Fruit fly (Drosophila melanogaster) whole organism, embryonic: ENCODE results near the gene CG11560.

Experiments
- Aef1 ChIP-seq: fragments of 200-800 bp; sonication (Bioruptor generic); IDR thresholded peaks from 3 replicates; pipeline ENCODE4 v1.3.6; 2022; ENCODE audit warnings: missing biosample characterization, missing genetic modification characterization
- CG10209 ChIP-seq: fragments of 200-800 bp; sonication (Bioruptor generic); optimal IDR thresholded peaks from 3 replicates; lab custom pipeline; 2017; ENCODE audit warnings: missing biosample characterization, mild to moderate bottlenecking, missing genetic modification characterization, missing genetic modification reagents
- CG10565 ChIP-seq: fragments of 200-800 bp; sonication (Bioruptor generic); optimal IDR thresholded peaks from 3 replicates; lab custom pipeline; 2016; ENCODE audit warnings: missing biosample characterization, mild to moderate bottlenecking, missing genetic modification characterization
- CG11085 ChIP-seq: fragments of 200-800 bp; sonication (Bioruptor generic); IDR thresholded peaks from 2 replicates; pipeline ENCODE4 v1.3.6; 2022; ENCODE audit warnings: missing biosample characterization, missing genetic modification characterization
- CG11247 ChIP-seq: fragments of 200-800 bp; sonication (Bioruptor generic); IDR thresholded peaks from 2 replicates; pipeline ENCODE4 v1.3.6; 2022; ENCODE audit warnings: missing biosample characterization, missing genetic modification characterization
- CG11456 ChIP-seq: fragments of 200-800 bp; sonication (Bioruptor generic); IDR thresholded peaks from 3 replicates; pipeline ENCODE4 v1.3.6; 2022; ENCODE audit warnings: missing biosample characterization, missing genetic modification characterization
- CG11696 ChIP-seq: fragments of 200-800 bp; sonication (Bioruptor generic); IDR thresholded peaks from 2 replicates; pipeline ENCODE4 v1.3.6; 2022; ENCODE audit warnings: missing biosample characterization, missing genetic modification characterization
- CG12769 ChIP-seq: fragments of 200-800 bp; sonication (Bioruptor generic); optimal IDR thresholded peaks from 2 replicates; lab custom pipeline; 2019; ENCODE audit warnings: missing biosample characterization, mild to moderate bottlenecking, missing genetic modification characterization, moderate library complexity
- CG13624 ChIP-seq: fragments of 200-800 bp; sonication (Bioruptor generic); optimal IDR thresholded peaks from 2 replicates; lab custom pipeline; 2016; ENCODE audit warnings: missing biosample characterization, missing genetic modification characterization
- CG14050 ChIP-seq: fragments of 200-800 bp; sonication (Bioruptor generic); IDR thresholded peaks from 3 replicates; pipeline ENCODE4 v1.3.6; 2022; ENCODE audit warnings: missing biosample characterization, missing genetic modification characterization
- CG17829 ChIP-seq: fragments of 200-800 bp; optimal IDR thresholded peaks from 2 replicates; lab custom pipeline; 2019; ENCODE audit warnings: missing biosample characterization, mild to moderate bottlenecking, missing genetic modification characterization, moderate library complexity
- CG2120 ChIP-seq: fragments of 200-800 bp; sonication (Bioruptor generic); optimal IDR thresholded peaks from 3 replicates; lab custom pipeline; 2016; ENCODE audit warnings: missing biosample characterization, missing genetic modification characterization
- CG2678 ChIP-seq: fragments of 200-800 bp; sonication (Bioruptor generic); optimal IDR thresholded peaks from 3 replicates; lab custom pipeline; 2019; ENCODE audit warnings: missing biosample characterization, mild to moderate bottlenecking, missing genetic modification characterization, moderate library complexity
- CG30020 ChIP-seq: fragments of 200-800 bp; optimal IDR thresholded peaks from 2 replicates; lab custom pipeline; 2019; ENCODE audit warnings: missing biosample characterization, mild to moderate bottlenecking, missing genetic modification characterization, moderate library complexity
- CG3163 ChIP-seq: fragments of 200-800 bp; sonication (Bioruptor generic); optimal IDR thresholded peaks from 3 replicates; lab custom pipeline; 2016; ENCODE audit warnings: missing biosample characterization, missing genetic modification characterization
- CG3407 ChIP-seq: fragments of 200-800 bp; sonication (Bioruptor generic); optimal IDR thresholded peaks from 2 replicates; lab custom pipeline; 2018; ENCODE audit warnings: missing biosample characterization, mild to moderate bottlenecking, missing genetic modification characterization
- CG7271 ChIP-seq: fragments of 200-800 bp; sonication (Bioruptor generic); optimal IDR thresholded peaks from 2 replicates; lab custom pipeline; 2018; ENCODE audit warnings: missing biosample characterization, mild to moderate bottlenecking, missing genetic modification characterization, moderate library complexity
- CG7357 ChIP-seq: fragments of 200-800 bp; sonication (Bioruptor generic); IDR thresholded peaks from 3 replicates; pipeline ENCODE4 v1.3.6; 2022; ENCODE audit warnings: missing biosample characterization, missing genetic modification characterization
- CG7745 ChIP-seq: fragments of 200-800 bp; sonication (Bioruptor generic); optimal IDR thresholded peaks from 2 replicates; lab custom pipeline; 2018; ENCODE audit warnings: missing biosample characterization, mild to moderate bottlenecking, missing genetic modification characterization, moderate library complexity
- Camta ChIP-seq: fragments of 200-800 bp; sonication (Bioruptor generic); optimal IDR thresholded peaks from 2 replicates; lab custom pipeline; 2016; ENCODE audit warnings: missing biosample characterization, missing genetic modification characterization
- D19B ChIP-seq: fragments of 200-800 bp; sonication (Bioruptor generic); optimal IDR thresholded peaks from 2 replicates; lab custom pipeline; 2017; ENCODE audit warnings: missing biosample characterization, mild to moderate bottlenecking, missing genetic modification characterization
- Dip3 ChIP-seq: fragments of 200-800 bp; sonication (Bioruptor generic); optimal IDR thresholded peaks from 3 replicates; lab custom pipeline; 2016; ENCODE audit warnings: missing biosample characterization, missing genetic modification characterization
- Doc3 ChIP-seq: fragments of 200-800 bp; sonication (Bioruptor generic); IDR thresholded peaks from 3 replicates; pipeline ENCODE4 v1.3.6; 2022; ENCODE audit warnings: missing biosample characterization, missing genetic modification characterization; ENCODE audit not compliant: partially characterized antibody
- Fer2 ChIP-seq: fragments of 200-800 bp; sonication (Bioruptor generic); optimal IDR thresholded peaks from 2 replicates; lab custom pipeline; 2018; ENCODE audit warnings: missing biosample characterization, mild to moderate bottlenecking, missing genetic modification characterization, moderate library complexity
- HmgD ChIP-seq: fragments of 200-800 bp; sonication (Bioruptor generic); optimal IDR thresholded peaks from 3 replicates; lab custom pipeline; 2016; ENCODE audit warnings: missing biosample characterization, missing genetic modification characterization
- Hr51 ChIP-seq, 2 experiments: fragments of 200-800 bp; sonication (Bioruptor generic); optimal IDR thresholded peaks; 2 replicates in 1 of 2; 3 replicates in 1 of 2; lab custom pipeline; 2016 to 2018; ENCODE audit warnings: missing biosample characterization in 2 of 2, missing genetic modification characterization in 2 of 2, mild to moderate bottlenecking in 1 of 2, moderate library complexity in 1 of 2
- Hsf ChIP-seq: fragments of 200-800 bp; sonication (Bioruptor generic); optimal IDR thresholded peaks from 3 replicates; lab custom pipeline; 2016; ENCODE audit warnings: missing biosample characterization, missing genetic modification characterization
- Jarid2 ChIP-seq: fragments of 200-800 bp; sonication (Bioruptor generic); optimal IDR thresholded peaks from 3 replicates; lab custom pipeline; 2017; ENCODE audit warnings: mild to moderate bottlenecking, missing biosample characterization, missing genetic modification reagents, missing genetic modification characterization
- Mad ChIP-seq: fragments of 200-800 bp; sonication (Bioruptor generic); optimal IDR thresholded peaks from 2 replicates; lab custom pipeline; 2016; ENCODE audit warnings: missing biosample characterization, missing genetic modification characterization
- Myb ChIP-seq: fragments of 200-800 bp; sonication (Bioruptor generic); optimal IDR thresholded peaks from 2 replicates; lab custom pipeline; 2016; ENCODE audit warnings: missing biosample characterization, missing genetic modification characterization
- Poxn ChIP-seq: fragments of 200-800 bp; sonication (Bioruptor generic); IDR thresholded peaks from 2 replicates; pipeline ENCODE4 v1.3.6; 2022; ENCODE audit warnings: missing biosample characterization, missing genetic modification characterization
- Spps ChIP-seq: fragments of 200-800 bp; sonication (Bioruptor generic); optimal IDR thresholded peaks from 2 replicates; lab custom pipeline; 2018; ENCODE audit warnings: missing biosample characterization, mild to moderate bottlenecking, missing genetic modification characterization
- cas ChIP-seq: fragments of 200-800 bp; sonication (Bioruptor generic); IDR thresholded peaks from 2 replicates; pipeline ENCODE4 v1.3.6; 2022; ENCODE audit warnings: missing biosample characterization, missing genetic modification characterization
- crc ChIP-seq: fragments of 200-800 bp; sonication (Bioruptor generic); optimal IDR thresholded peaks from 2 replicates; lab custom pipeline; 2016; ENCODE audit warnings: missing biosample characterization, missing genetic modification characterization
- crol ChIP-seq: fragments of 200-800 bp; sonication (Bioruptor generic); IDR thresholded peaks from 2 replicates; pipeline ENCODE4 v1.3.6; 2022; ENCODE audit warnings: missing biosample characterization, missing genetic modification characterization
- fd96Cb ChIP-seq: fragments of 200-800 bp; sonication (Bioruptor generic); optimal IDR thresholded peaks from 2 replicates; lab custom pipeline; 2018; ENCODE audit warnings: missing biosample characterization, mild to moderate bottlenecking, missing genetic modification characterization, moderate library complexity
- fru ChIP-seq: fragments of >200 bp; optimal IDR thresholded peaks from 2 replicates; lab custom pipeline; 2017
- fu2 ChIP-seq: fragments of 200-800 bp; sonication (Bioruptor generic); optimal IDR thresholded peaks from 2 replicates; lab custom pipeline; 2016; ENCODE audit warnings: missing biosample characterization, missing genetic modification characterization
- grn ChIP-seq: fragments of 200-800 bp; sonication (Bioruptor generic); optimal IDR thresholded peaks from 3 replicates; lab custom pipeline; 2017; ENCODE audit warnings: missing biosample characterization, missing genetic modification characterization
- mirr ChIP-seq: fragments of 200-800 bp; sonication (Bioruptor generic); optimal IDR thresholded peaks from 3 replicates; lab custom pipeline; 2018; ENCODE audit warnings: missing biosample characterization, mild to moderate bottlenecking, missing genetic modification characterization
- nau ChIP-seq: fragments of 200-800 bp; sonication (Bioruptor generic); optimal IDR thresholded peaks from 3 replicates; lab custom pipeline; 2017; ENCODE audit warnings: missing biosample characterization, mild to moderate bottlenecking, missing genetic modification characterization, missing genetic modification reagents
- nerfin-2 ChIP-seq: fragments of 200-800 bp; sonication (Bioruptor generic); IDR thresholded peaks from 2 replicates; pipeline ENCODE4 v1.3.6; 2022; ENCODE audit warnings: missing biosample characterization, missing genetic modification characterization; ENCODE audit not compliant: partially characterized antibody
- pnt ChIP-seq: fragments of 200-800 bp; sonication (Bioruptor generic); optimal IDR thresholded peaks from 3 replicates; lab custom pipeline; 2016; ENCODE audit warnings: missing biosample characterization, missing genetic modification characterization
- sim ChIP-seq: fragments of 200-800 bp; sonication (Bioruptor generic); IDR thresholded peaks from 2 replicates; pipeline ENCODE4 v1.3.6; 2022; ENCODE audit warnings: missing biosample characterization, missing genetic modification characterization
- sob ChIP-seq: fragments of 200-800 bp; sonication (Bioruptor generic); IDR thresholded peaks from 2 replicates; pipeline ENCODE4 v1.3.6; 2022; ENCODE audit warnings: missing biosample characterization, missing genetic modification characterization
- stc ChIP-seq: fragments of 200-800 bp; sonication (Bioruptor generic); IDR thresholded peaks from 2 replicates; pipeline ENCODE4 v1.3.6; 2022; ENCODE audit warnings: missing biosample characterization, missing genetic modification characterization
- tna ChIP-seq: fragments of 200-800 bp; sonication (Bioruptor generic); IDR thresholded peaks from 2 replicates; pipeline ENCODE4 v1.3.6; 2022; ENCODE audit warnings: missing biosample characterization, missing genetic modification characterization; ENCODE audit not compliant: partially characterized antibody
- unc-4 ChIP-seq: fragments of 200-800 bp; sonication (Bioruptor generic); IDR thresholded peaks from 2 replicates; pipeline ENCODE4 v1.3.6; 2022; ENCODE audit warnings: missing biosample characterization, missing genetic modification characterization; ENCODE audit not compliant: partially characterized antibody
- vfl ChIP-seq: fragments of 200-800 bp; sonication (Bioruptor generic); optimal IDR thresholded peaks from 2 replicates; lab custom pipeline; 2016; ENCODE audit warnings: missing biosample characterization, missing genetic modification characterization
- zf30C ChIP-seq: fragments of 200-800 bp; sonication (Bioruptor generic); optimal IDR thresholded peaks from 3 replicates; lab custom pipeline; 2018; ENCODE audit warnings: missing biosample characterization, mild to moderate bottlenecking, missing genetic modification characterization

CG11560 gene

dm6 chr3L:12096799-12097662 is 22.8 kb upstream of the CG11560 start (continued):
- TF ChIP-seq Hr51 (GFP tag; optimal IDR thresholded peaks at IDR 0.05; lab: Kevin White, UChicago) (peak in 1 of 2 experiments; percentile 45), mirr (no peak), CG3407 (no peak), CG10565 (GFP tag; lab: Kevin White, UChicago) (no peak), stc (GFP tag; lab: Robert Waterston, UW) (no peak), crol (GFP tag; lab: Robert Waterston, UW) (no peak), Mad (no peak), fu2 (GFP tag; lab: Kevin White, UChicago) (no peak), fru (lab: Kevin White, UChicago) (no peak), CG10209 (peak; percentile 22), Camta (GFP tag; lab: Kevin White, UChicago) (no peak), CG2120 (no peak), unc-4 (GFP tag; lab: Robert Waterston, UW) (no peak), tna (GFP tag; lab: Robert Waterston, UW) (no peak), sob (GFP tag; lab: Robert Waterston, UW) (peak; percentile 49; the same call in 1 of the 2 replicates), crc (GFP tag; lab: Kevin White, UChicago) (no peak), Fer2 (tag; lab: Kevin White, UChicago) (no peak), CG3163 (GFP tag; lab: Kevin White, UChicago) (no peak), CG11456 (GFP tag; lab: Robert Waterston, UW) (no peak), pnt (GFP tag; lab: Kevin White, UChicago) (no peak), CG2678 (peak; percentile 20), Hsf (GFP tag; lab: Kevin White, UChicago) (no peak), CG7271 (tag; lab: Kevin White, UChicago) (no peak), grn (GFP tag; lab: Kevin White, UChicago) (no peak), CG11085 (GFP tag; lab: Robert Waterston, UW) (no peak), CG12769 (tag; lab: Kevin White, UChicago) (no peak), Aef1 (no peak), Dip3 (GFP tag; lab: Kevin White, UChicago) (no peak), Spps (tag; lab: Kevin White, UChicago) (no peak), D19B (GFP tag; lab: Kevin White, UChicago) (no peak), Myb (GFP tag; lab: Kevin White, UChicago) (no peak), CG14050 (GFP tag; lab: Robert Waterston, UW) (no peak), CG11247 (GFP tag; lab: Robert Waterston, UW) (no peak), CG17829 (tag; lab: Kevin White, UChicago) (peak; percentile 23), nerfin-2 (GFP tag; lab: Robert Waterston, UW) (no peak), Doc3 (no peak), CG7357 (GFP tag; lab: Robert Waterston, UW) (no peak; the same call in 2 of the 3 replicates), Poxn (GFP tag; lab: Robert Waterston, UW) (no peak), cas (no peak), sim (GFP tag; lab: Robert Waterston, UW) (no peak), Jarid2 (GFP tag; lab: Kevin White, UChicago) (no peak), CG13624 (GFP tag; lab: Kevin White, UChicago) (no peak), CG30020 (tag; lab: Kevin White, UChicago) (no peak), fd96Cb (tag; lab: Kevin White, UChicago) (peak; percentile 18), nau (GFP tag; lab: Kevin White, UChicago) (peak; percentile 25), HmgD (no peak), CG11696 (no peak), zf30C (GFP tag; lab: Kevin White, UChicago) (peak; percentile 24), CG7745 (tag; lab: Kevin White, UChicago) (no peak), vfl (GFP tag; lab: Kevin White, UChicago) (no peak)
